Worm (Caenorhabditis elegans) whole organism, L4/young adult: Measurements from ENCODE around the gene T28C6.3.

ENCODE experiments used
- W03F9.2 ChIP-seq: fragments of 150-350 bp; optimal IDR thresholded peaks from 2 replicates; lab custom pipeline; 2014; ENCODE audit warnings: missing biosample characterization, missing genetic modification characterization
- dao-5 ChIP-seq: sonication (generic microtip); optimal IDR thresholded peaks from 2 replicates; lab custom pipeline; 2016; ENCODE audit warnings: missing genotype, missing genetic modification characterization, moderate library complexity, missing compliant biosample characterization
- him-1 ChIP-seq: sonication (generic microtip); optimal IDR thresholded peaks from 2 replicates; lab custom pipeline; 2016; ENCODE audit warnings: missing genotype, missing genetic modification reagents, missing genetic modification characterization, missing compliant biosample characterization

DNA sequence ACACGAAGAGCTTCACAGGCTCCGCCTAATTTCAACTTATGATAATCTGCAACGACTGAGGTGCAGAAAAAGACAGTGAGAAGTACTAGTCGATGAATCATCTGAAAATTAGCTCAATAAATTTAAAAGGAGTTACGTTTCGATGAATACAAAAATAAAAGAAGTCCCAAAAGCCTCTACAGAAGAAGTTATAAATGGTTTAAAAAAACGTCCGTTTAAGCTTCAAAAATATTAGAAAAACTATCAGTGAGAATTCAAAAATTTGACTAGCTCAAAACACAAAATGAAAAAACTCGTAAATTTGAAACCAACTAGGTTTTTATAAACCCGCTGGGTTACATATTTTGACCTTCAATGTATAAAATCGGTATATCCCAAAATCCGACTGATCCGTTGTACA, 35.8 kb downstream of the T28C6.3 start, which contains the start of gene T11B7.5:
- TF ChIP-seq W03F9.2 (tag; lab: Kevin White, UChicago), result no peak
- TF ChIP-seq him-1 (tag; lab: Kevin White, UChicago), result no peak
- no peak for TF ChIP-seq dao-5 (tag; lab: Kevin White, UChicago)
